Worm (Caenorhabditis elegans) whole organism, midembryonic: ENCODE results near the gene lect-2.
"Not testable (repeated sequence)": the region's sequence is repeated elsewhere in the genome, so short reads cannot be mapped to it uniquely, and the experiment has no call there.

Experiments used
- T22C8.4 ChIP-seq: fragments of 200-800 bp; sonication (Bioruptor generic); IDR thresholded peaks from 2 replicates; pipeline ENCODE4 v1.3.6; 2022; ENCODE audit warnings: missing genetic modification characterization, missing compliant biosample characterization
- cog-1 ChIP-seq: sonication (generic microtip); optimal IDR thresholded peaks from 2 replicates; lab custom pipeline; 2016; ENCODE audit warnings: missing genetic modification characterization, missing compliant biosample characterization
- flt-1 ChIP-seq: fragments of 200-800 bp; sonication (Bioruptor generic); IDR thresholded peaks from 2 replicates; pipeline ENCODE4 v1.3.6; 2022; ENCODE audit warnings: missing genetic modification characterization, missing compliant biosample characterization
- klf-2 ChIP-seq: fragments of 200-800 bp; sonication (Bioruptor generic); conservative IDR thresholded peaks from 2 replicates; pipeline ENCODE4 v1.3.6; 2022; ENCODE audit warnings: missing genetic modification reagents, missing genetic modification characterization, missing compliant biosample characterization
- med-1 ChIP-seq: sonication (generic microtip); optimal IDR thresholded peaks from 2 replicates; lab custom pipeline; 2017; ENCODE audit warnings: missing genetic modification characterization, mild to moderate bottlenecking, missing compliant biosample characterization, antibody characterized with exemption, missing genetic modification reagents; ENCODE audit not compliant: insufficient read depth
- ref-1 ChIP-seq: fragments of 200-800 bp; sonication (Bioruptor generic); conservative IDR thresholded peaks from 2 replicates; pipeline ENCODE4 v1.3.6; 2022; ENCODE audit warnings: missing genetic modification reagents, missing genetic modification characterization, missing compliant biosample characterization
- tab-1 ChIP-seq: fragments of 200-800 bp; sonication (Bioruptor generic); IDR thresholded peaks from 2 replicates; pipeline ENCODE4 v1.3.6; 2022; ENCODE audit warnings: missing genetic modification characterization, missing compliant biosample characterization
- ztf-23 ChIP-seq: fragments of 200-800 bp; sonication (Bioruptor generic); IDR thresholded peaks from 2 replicates; pipeline ENCODE4 v1.3.6; 2022; ENCODE audit warnings: missing genetic modification reagents, missing genetic modification characterization, missing compliant biosample characterization

ce11 chrII:5815382-5815781, 24.9 kb downstream of the lect-2 start, which contains the start of gene wago-5:
- not testable (repeated sequence) for TF ChIP-seq cog-1 (tag; lab: Kevin White, UChicago); tab-1 (GFP tag; lab: Robert Waterston, UW); flt-1 (GFP tag; lab: Robert Waterston, UW); med-1 (GFP tag; lab: Kevin White, UChicago); ztf-23 (GFP tag; lab: Robert Waterston, UW); ref-1; klf-2 (GFP tag; lab: Robert Waterston, UW); T22C8.4 (GFP tag; lab: Robert Waterston, UW)
